Fruit fly (Drosophila melanogaster): ENCODE data around the gene Fbxl7.

dm6 chr3R:15920229-15920533 lies 517 bp upstream of the Fbxl7 start:
- TF ChIP-seq CG8478 (optimal IDR thresholded peaks at IDR 0.05) (no peak), usp (GFP tag; optimal IDR thresholded peaks at IDR 0.05) (no peak), pan (optimal IDR thresholded peaks at IDR 0.05) (no peak), psq (optimal IDR thresholded peaks at IDR 0.05) (no peak), Dll (optimal IDR thresholded peaks at IDR 0.05) (no peak), EcR (GFP tag; optimal IDR thresholded peaks at IDR 0.05) (no peak)

All from whole organism.